Worm (Caenorhabditis elegans) whole organism, midembryonic: ENCODE data around the gene col-144.

ENCODE experiments used
- T22C8.4 ChIP-seq: fragments of 200-800 bp; sonication (Bioruptor generic); IDR thresholded peaks from 2 replicates; pipeline ENCODE4 v1.3.6; 2022; ENCODE audit warnings: missing genetic modification characterization, missing compliant biosample characterization
- cog-1 ChIP-seq: sonication (generic microtip); optimal IDR thresholded peaks from 2 replicates; lab custom pipeline; 2016; ENCODE audit warnings: missing genetic modification characterization, missing compliant biosample characterization
- flt-1 ChIP-seq: fragments of 200-800 bp; sonication (Bioruptor generic); IDR thresholded peaks from 2 replicates; pipeline ENCODE4 v1.3.6; 2022; ENCODE audit warnings: missing genetic modification characterization, missing compliant biosample characterization
- klf-2 ChIP-seq: fragments of 200-800 bp; sonication (Bioruptor generic); conservative IDR thresholded peaks from 2 replicates; pipeline ENCODE4 v1.3.6; 2022; ENCODE audit warnings: missing genetic modification reagents, missing genetic modification characterization, missing compliant biosample characterization
- med-1 ChIP-seq: sonication (generic microtip); optimal IDR thresholded peaks from 2 replicates; lab custom pipeline; 2017; ENCODE audit warnings: missing genetic modification characterization, mild to moderate bottlenecking, missing compliant biosample characterization, antibody characterized with exemption, missing genetic modification reagents; ENCODE audit not compliant: insufficient read depth
- ref-1 ChIP-seq: fragments of 200-800 bp; sonication (Bioruptor generic); conservative IDR thresholded peaks from 2 replicates; pipeline ENCODE4 v1.3.6; 2022; ENCODE audit warnings: missing genetic modification reagents, missing genetic modification characterization, missing compliant biosample characterization
- tab-1 ChIP-seq: fragments of 200-800 bp; sonication (Bioruptor generic); IDR thresholded peaks from 2 replicates; pipeline ENCODE4 v1.3.6; 2022; ENCODE audit warnings: missing genetic modification characterization, missing compliant biosample characterization
- ztf-23 ChIP-seq: fragments of 200-800 bp; sonication (Bioruptor generic); IDR thresholded peaks from 2 replicates; pipeline ENCODE4 v1.3.6; 2022; ENCODE audit warnings: missing genetic modification reagents, missing genetic modification characterization, missing compliant biosample characterization
- ztf-29 ChIP-seq: fragments of 200-800 bp; sonication (Bioruptor generic); IDR thresholded peaks from 2 replicates; pipeline ENCODE4 v1.3.6; 2022; ENCODE audit warnings: missing genetic modification reagents, missing genetic modification characterization, missing compliant biosample characterization

The col-144 gene

DNA sequence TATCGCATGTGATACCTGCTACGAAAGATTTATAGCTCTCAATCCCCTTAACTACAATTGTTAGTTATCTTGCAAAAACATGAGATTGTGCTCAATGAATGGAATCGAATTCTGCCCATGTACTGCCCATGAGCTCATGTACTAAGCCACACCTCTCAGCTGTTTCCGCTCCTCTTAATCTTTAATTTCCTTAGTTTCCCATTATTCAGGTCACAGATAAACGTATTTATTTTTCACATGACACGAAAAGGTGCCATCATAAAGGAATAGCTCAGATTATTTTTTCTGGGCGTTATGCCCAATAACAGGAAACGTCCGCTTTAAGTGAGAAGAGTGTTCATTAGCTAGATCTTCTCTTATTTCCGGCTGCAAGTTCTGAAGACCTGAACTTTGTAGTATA lies 25.6 kb upstream of the col-144 start:
- TF ChIP-seq ztf-23 (GFP tag; lab: Robert Waterston, UW) = no peak
- no peak for TF ChIP-seq med-1 (GFP tag; lab: Kevin White, UChicago)
- TF ChIP-seq ztf-29 (GFP tag; lab: Robert Waterston, UW) = no peak
- no peak for TF ChIP-seq tab-1
- TF ChIP-seq klf-2 (GFP tag; lab: Robert Waterston, UW) = no peak
- no peak for TF ChIP-seq ref-1 (GFP tag; lab: Robert Waterston, UW)

- TF ChIP-seq ref-1 (GFP tag; lab: Robert Waterston, UW) (no peak), T22C8.4 (GFP tag; lab: Robert Waterston, UW) (no peak), cog-1 (tag; lab: Kevin White, UChicago) (no peak), med-1 (GFP tag; lab: Kevin White, UChicago) (no peak), klf-2 (GFP tag; lab: Robert Waterston, UW) (no peak), ztf-23 (GFP tag; lab: Robert Waterston, UW) (no peak), ztf-29 (GFP tag; lab: Robert Waterston, UW) (no peak), flt-1 (GFP tag; lab: Robert Waterston, UW) (no peak), tab-1 (no peak)
Observed at ce11 chrV:9183718-9184441, 23.4 kb upstream of the col-144 start.

ce11 chrV:9181669-9182250 lies 21.3 kb upstream of the col-144 start, which contains the start of gene ptr-1:
Gene ptr-1 (minus strand): TSS chrV:9181719.
- no peak for TF ChIP-seq ztf-29 (GFP tag; lab: Robert Waterston, UW)
- no peak for TF ChIP-seq ztf-23 (GFP tag; lab: Robert Waterston, UW)
- no peak for TF ChIP-seq tab-1
- TF ChIP-seq T22C8.4 (GFP tag; lab: Robert Waterston, UW) = no peak
- TF ChIP-seq flt-1 (GFP tag; lab: Robert Waterston, UW) = no peak

DNA sequence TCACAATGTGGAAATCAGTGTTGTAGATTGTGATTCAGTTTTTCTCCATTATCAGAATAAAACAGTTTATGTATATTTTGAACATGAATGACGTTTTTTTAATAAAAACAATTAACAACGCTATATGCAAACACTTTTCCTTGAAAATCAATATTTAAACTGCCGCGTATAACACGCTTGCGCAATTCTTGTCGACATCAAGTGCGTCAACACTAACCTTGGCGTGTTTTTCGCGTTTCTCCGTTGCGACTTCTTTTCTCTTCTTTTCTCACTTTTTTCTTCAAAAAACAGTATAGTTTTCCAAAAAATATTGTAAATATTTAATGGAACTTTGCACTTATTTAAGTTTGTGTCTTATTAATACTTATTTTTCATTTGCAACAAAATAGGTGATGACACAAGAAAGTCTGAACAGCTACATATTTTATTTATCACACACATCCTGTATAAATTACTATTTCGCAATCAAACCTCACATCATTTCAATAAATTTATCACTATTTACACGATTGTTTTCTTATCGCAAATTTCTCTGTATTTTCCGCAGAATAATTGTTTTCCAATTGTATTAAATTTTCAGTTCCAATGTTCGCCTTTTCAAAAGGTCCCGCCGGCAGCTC lies 14.9 kb upstream of the col-144 start, which contains the start of gene spas-1:
spas-1 (plus strand) TSS at position 572 of the 620 bp plus-strand sequence.
- no peak for TF ChIP-seq klf-2 (GFP tag; lab: Robert Waterston, UW)
- TF ChIP-seq tab-1 = peak; percentile 78
- peak; percentile 78 for TF ChIP-seq T22C8.4 (GFP tag; lab: Robert Waterston, UW)
- peak; percentile 68 for TF ChIP-seq cog-1 (tag; lab: Kevin White, UChicago)
- TF ChIP-seq med-1 (GFP tag; lab: Kevin White, UChicago) = peak; percentile 6
- peak; percentile 72; the same call in 1 of the 2 replicates for TF ChIP-seq ztf-23 (GFP tag; lab: Robert Waterston, UW)
- no peak for TF ChIP-seq ref-1 (GFP tag; lab: Robert Waterston, UW)

- no peak for TF ChIP-seq cog-1 (tag; lab: Kevin White, UChicago)
- TF ChIP-seq T22C8.4 (GFP tag; lab: Robert Waterston, UW) = no peak
- TF ChIP-seq flt-1 (GFP tag; lab: Robert Waterston, UW) = no peak
- no peak for TF ChIP-seq med-1 (GFP tag; lab: Kevin White, UChicago)
- no peak for TF ChIP-seq tab-1
- TF ChIP-seq ztf-29 (GFP tag; lab: Robert Waterston, UW) = no peak
- TF ChIP-seq klf-2 (GFP tag; lab: Robert Waterston, UW) = no peak
Observed at ce11 chrV:9173789-9174188, 13.3 kb upstream of the col-144 start, which contains the start of gene pqn-16. Gene pqn-16 (plus strand): TSS chrV:9174089.

- TF ChIP-seq med-1 (GFP tag; lab: Kevin White, UChicago) (no peak), ztf-23 (GFP tag; lab: Robert Waterston, UW) (no peak), T22C8.4 (GFP tag; lab: Robert Waterston, UW) (no peak), ztf-29 (GFP tag; lab: Robert Waterston, UW) (no peak)
Observed at ce11 chrV:9172989-9173388, 12.5 kb upstream of the col-144 start, which contains the start of gene gad-3. Gene gad-3 (minus strand): TSS chrV:9173005.

- TF ChIP-seq ztf-23 (GFP tag; lab: Robert Waterston, UW) = no peak
- TF ChIP-seq med-1 (GFP tag; lab: Kevin White, UChicago) = no peak
- TF ChIP-seq flt-1 (GFP tag; lab: Robert Waterston, UW) = no peak
Observed at ce11 chrV:9168089-9168488, 7.6 kb upstream of the col-144 start, which contains the start of gene B0222.11. Gene B0222.11 (minus strand): TSS chrV:9168189.

DNA sequence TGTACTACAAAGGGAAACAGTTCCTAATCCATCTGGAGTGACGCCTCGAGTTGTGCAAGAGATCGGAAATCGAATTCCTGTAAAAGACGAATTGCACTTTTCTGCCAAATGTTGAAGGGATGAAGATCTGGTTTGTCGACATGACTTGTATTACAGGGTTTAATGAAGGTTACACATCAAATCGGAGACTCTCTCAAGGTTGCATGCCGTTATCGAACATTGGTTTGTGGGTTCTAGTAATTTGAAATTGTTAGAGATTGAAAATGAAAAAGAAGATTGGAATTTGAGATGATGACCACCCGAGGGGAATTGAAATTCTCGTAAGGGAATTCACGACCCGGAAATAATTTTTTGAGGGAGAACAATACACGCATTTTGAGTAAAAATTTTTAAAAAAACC lies 5.9 kb upstream of the col-144 start:
- TF ChIP-seq tab-1 (no peak), med-1 (GFP tag; lab: Kevin White, UChicago) (no peak), ref-1 (GFP tag; lab: Robert Waterston, UW) (no peak), cog-1 (tag; lab: Kevin White, UChicago) (no peak), T22C8.4 (GFP tag; lab: Robert Waterston, UW) (no peak), klf-2 (GFP tag; lab: Robert Waterston, UW) (no peak), flt-1 (GFP tag; lab: Robert Waterston, UW) (no peak), ztf-29 (GFP tag; lab: Robert Waterston, UW) (no peak), ztf-23 (GFP tag; lab: Robert Waterston, UW) (no peak)

ce11 chrV:9165073-9165699 lies 4.7 kb upstream of the col-144 start, which contains the start of gene col-10:
Gene col-10 (minus strand): TSS chrV:9165307.
- TF ChIP-seq klf-2 (GFP tag; lab: Robert Waterston, UW) (no peak), flt-1 (GFP tag; lab: Robert Waterston, UW) (no peak), tab-1 (no peak), T22C8.4 (GFP tag; lab: Robert Waterston, UW) (no peak)
